Fruit fly (Drosophila melanogaster) whole organism, embryonic: Measurements from ENCODE around the gene CG13603.

Source experiments
- Antp ChIP-seq: fragments of 200-800 bp; sonication (Bioruptor generic); optimal IDR thresholded peaks from 3 replicates; lab custom pipeline; 2016; ENCODE audit warnings: missing biosample characterization, missing genetic modification characterization
- Atf3 ChIP-seq: fragments of 200-800 bp; sonication (Bioruptor generic); optimal IDR thresholded peaks from 3 replicates; lab custom pipeline; 2016; ENCODE audit warnings: missing biosample characterization, missing genetic modification characterization
- CG10366 ChIP-seq: fragments of 200-800 bp; sonication (Bioruptor generic); IDR thresholded peaks from 2 replicates; pipeline ENCODE4 v1.3.6; 2022; ENCODE audit warnings: missing biosample characterization, missing genetic modification characterization
- CG10654 ChIP-seq: fragments of 200-800 bp; sonication (Bioruptor generic); optimal IDR thresholded peaks from 2 replicates; lab custom pipeline; 2016; ENCODE audit warnings: missing biosample characterization, missing genetic modification characterization
- CG11504 ChIP-seq: fragments of 200-800 bp; sonication (Bioruptor generic); optimal IDR thresholded peaks from 3 replicates; lab custom pipeline; 2019; ENCODE audit warnings: missing biosample characterization, mild to moderate bottlenecking, missing genetic modification characterization, moderate library complexity
- CG17361 ChIP-seq: fragments of 200-800 bp; sonication (Bioruptor generic); IDR thresholded peaks from 3 replicates; pipeline ENCODE4 v1.3.6; 2022; ENCODE audit warnings: missing biosample characterization, missing genetic modification characterization
- CG18011 ChIP-seq: fragments of 200-800 bp; sonication (Bioruptor generic); optimal IDR thresholded peaks from 2 replicates; lab custom pipeline; 2017; ENCODE audit warnings: missing biosample characterization, missing genetic modification characterization, mild to moderate bottlenecking, moderate library complexity, missing genotype
- CG3163 ChIP-seq: fragments of 200-800 bp; sonication (Bioruptor generic); optimal IDR thresholded peaks from 3 replicates; lab custom pipeline; 2016; ENCODE audit warnings: missing biosample characterization, missing genetic modification characterization
- CG34224 ChIP-seq: fragments of 200-800 bp; sonication (Bioruptor generic); IDR thresholded peaks from 3 replicates; pipeline ENCODE4 v1.3.6; 2022; ENCODE audit warnings: missing biosample characterization, missing genetic modification characterization; ENCODE audit not compliant: partially characterized antibody
- CG34376 ChIP-seq: fragments of 200-800 bp; sonication (Bioruptor generic); optimal IDR thresholded peaks from 2 replicates; lab custom pipeline; 2018; ENCODE audit warnings: missing biosample characterization, mild to moderate bottlenecking, missing genetic modification characterization
- CG4282 ChIP-seq: fragments of 200-800 bp; sonication (Bioruptor generic); optimal IDR thresholded peaks from 2 replicates; lab custom pipeline; 2016; ENCODE audit warnings: missing biosample characterization, missing genetic modification characterization
- CG4707 ChIP-seq: fragments of 200-800 bp; sonication (Bioruptor generic); optimal IDR thresholded peaks from 2 replicates; lab custom pipeline; 2018; ENCODE audit warnings: missing biosample characterization, mild to moderate bottlenecking, missing genetic modification characterization, moderate library complexity
- CG4730 ChIP-seq: fragments of 200-800 bp; sonication (Bioruptor generic); IDR thresholded peaks from 2 replicates; pipeline ENCODE4 v1.3.6; 2022; ENCODE audit warnings: missing biosample characterization, missing genetic modification characterization
- CG7271 ChIP-seq: fragments of 200-800 bp; sonication (Bioruptor generic); optimal IDR thresholded peaks from 2 replicates; lab custom pipeline; 2018; ENCODE audit warnings: missing biosample characterization, mild to moderate bottlenecking, missing genetic modification characterization, moderate library complexity
- CG8290 ChIP-seq, 3 experiments: fragments of 200-800 bp; sonication (Bioruptor generic); optimal IDR thresholded peaks; 2 replicates each; lab custom pipeline; 2016 to 2019; ENCODE audit warnings: missing biosample characterization in 3 of 3, missing genetic modification characterization in 3 of 3, mild to moderate bottlenecking in 2 of 3, moderate library complexity in 1 of 3
- CG8765 ChIP-seq: fragments of 200-800 bp; sonication (Bioruptor generic); IDR thresholded peaks from 2 replicates; pipeline ENCODE4 v1.3.6; 2022; ENCODE audit warnings: missing biosample characterization, missing genetic modification characterization
- CG9215 ChIP-seq: fragments of 200-800 bp; sonication (Bioruptor generic); IDR thresholded peaks from 2 replicates; pipeline ENCODE4 v1.3.6; 2022; ENCODE audit warnings: missing biosample characterization, missing genetic modification characterization
- CG9437 ChIP-seq: fragments of 200-800 bp; sonication (Bioruptor generic); optimal IDR thresholded peaks from 2 replicates; lab custom pipeline; 2018; ENCODE audit warnings: missing biosample characterization, mild to moderate bottlenecking, missing genetic modification characterization
- CoRest ChIP-seq: fragments of 200-800 bp; sonication (Bioruptor generic); optimal IDR thresholded peaks from 3 replicates; lab custom pipeline; 2018; ENCODE audit warnings: missing biosample characterization, mild to moderate bottlenecking, missing genetic modification characterization, moderate library complexity
- CrebB ChIP-seq: fragments of 200-800 bp; sonication (Bioruptor generic); optimal IDR thresholded peaks from 3 replicates; lab custom pipeline; 2018; ENCODE audit warnings: missing biosample characterization, mild to moderate bottlenecking, missing genetic modification characterization
- Fer3 ChIP-seq: fragments of 200-800 bp; sonication (Bioruptor generic); optimal IDR thresholded peaks from 2 replicates; lab custom pipeline; 2018; ENCODE audit warnings: missing biosample characterization, mild to moderate bottlenecking, missing genetic modification characterization, moderate library complexity
- HLH54F ChIP-seq: fragments of 200-800 bp; sonication (Bioruptor generic); optimal IDR thresholded peaks from 3 replicates; lab custom pipeline; 2016; ENCODE audit warnings: missing biosample characterization, missing genetic modification characterization
- Hr78 ChIP-seq, 2 experiments: fragments of 200-800 bp in 1 of 2; fragments of >200 bp in 1 of 2; sonication (Bioruptor generic) in 1 of 2; optimal IDR thresholded peaks; 2 replicates each; lab custom pipeline; 2017 to 2019; ENCODE audit warnings: missing biosample characterization in 2 of 2, missing genetic modification characterization in 2 of 2, mild to moderate bottlenecking in 1 of 2, moderate library complexity in 1 of 2
- Kr ChIP-seq: fragments of 200-800 bp; sonication (Bioruptor generic); optimal IDR thresholded peaks from 2 replicates; lab custom pipeline; 2017; ENCODE audit warnings: missing biosample characterization, mild to moderate bottlenecking, missing genetic modification characterization
- PHDP ChIP-seq: fragments of 200-800 bp; sonication (Bioruptor generic); optimal IDR thresholded peaks from 3 replicates; lab custom pipeline; 2018; ENCODE audit warnings: missing biosample characterization, mild to moderate bottlenecking, missing genetic modification characterization, moderate library complexity
- Sry-δ ChIP-seq: fragments of 200-800 bp; sonication (Bioruptor generic); optimal IDR thresholded peaks from 2 replicates; lab custom pipeline; 2016; ENCODE audit warnings: missing biosample characterization, missing genetic modification characterization
- Stat92E ChIP-seq, 3 experiments: fragments of >200 bp in 2 of 3; fragments of 200-800 bp in 1 of 3; sonication (Bioruptor generic) in 1 of 3; optimal IDR thresholded peaks; 2 replicates each; lab custom pipeline; 2017 to 2019; ENCODE audit warnings: missing biosample characterization in 3 of 3, missing genetic modification characterization in 3 of 3, mild to moderate bottlenecking in 1 of 3, moderate library complexity in 1 of 3
- Xrp1 ChIP-seq: fragments of 200-800 bp; sonication (Bioruptor generic); IDR thresholded peaks from 2 replicates; pipeline ENCODE4 v1.3.6; 2022; ENCODE audit warnings: missing biosample characterization, missing genetic modification characterization
- aop ChIP-seq: fragments of 200-800 bp; sonication (Bioruptor generic); IDR thresholded peaks from 2 replicates; pipeline ENCODE4 v1.3.6; 2022; ENCODE audit warnings: missing biosample characterization, missing genetic modification characterization
- chif ChIP-seq, 2 experiments: fragments of 200-800 bp; sonication (Bioruptor generic); optimal IDR thresholded peaks; 3 replicates each; lab custom pipeline; 2016; ENCODE audit warnings: missing biosample characterization in 2 of 2, missing genetic modification characterization in 2 of 2
- crc ChIP-seq: fragments of 200-800 bp; sonication (Bioruptor generic); optimal IDR thresholded peaks from 2 replicates; lab custom pipeline; 2016; ENCODE audit warnings: missing biosample characterization, missing genetic modification characterization
- cwo ChIP-seq: fragments of 200-800 bp; sonication (Bioruptor generic); optimal IDR thresholded peaks from 3 replicates; lab custom pipeline; 2017; ENCODE audit warnings: missing biosample characterization, missing genetic modification characterization, mild to moderate bottlenecking, moderate library complexity, missing genetic modification reagents
- disco-r ChIP-seq: fragments of 200-800 bp; sonication (Bioruptor generic); optimal IDR thresholded peaks from 2 replicates; lab custom pipeline; 2016; ENCODE audit warnings: missing biosample characterization, missing genetic modification characterization
- fru ChIP-seq: fragments of >200 bp; optimal IDR thresholded peaks from 2 replicates; lab custom pipeline; 2017
- gcm ChIP-seq: fragments of 200-800 bp; sonication (Bioruptor generic); optimal IDR thresholded peaks from 2 replicates; lab custom pipeline; 2019; ENCODE audit warnings: missing biosample characterization, mild to moderate bottlenecking, missing genetic modification characterization, moderate library complexity
- insv ChIP-seq, 2 experiments: fragments of 200-800 bp; sonication (Bioruptor generic); optimal IDR thresholded peaks; 3 replicates each; lab custom pipeline; 2016 to 2018; ENCODE audit warnings: missing biosample characterization in 2 of 2, missing genetic modification characterization in 2 of 2
- kay ChIP-seq: fragments of 200-800 bp; sonication (Bioruptor generic); optimal IDR thresholded peaks from 2 replicates; lab custom pipeline; 2016; ENCODE audit warnings: missing biosample characterization, missing genetic modification characterization
- p53 ChIP-seq: fragments of 200-800 bp; sonication (Bioruptor generic); optimal IDR thresholded peaks from 2 replicates; lab custom pipeline; 2016; ENCODE audit warnings: missing biosample characterization, missing genetic modification characterization
- pita ChIP-seq: fragments of 200-800 bp; sonication (Bioruptor generic); optimal IDR thresholded peaks from 2 replicates; lab custom pipeline; 2017; ENCODE audit warnings: missing biosample characterization, mild to moderate bottlenecking, missing genetic modification characterization
- salm ChIP-seq: fragments of 200-800 bp; sonication (Bioruptor generic); optimal IDR thresholded peaks from 2 replicates; lab custom pipeline; 2018; ENCODE audit warnings: missing biosample characterization, mild to moderate bottlenecking, missing genetic modification characterization
- shn ChIP-seq: fragments of 200-800 bp; sonication (Bioruptor generic); optimal IDR thresholded peaks from 3 replicates; lab custom pipeline; 2016; ENCODE audit warnings: missing biosample characterization, missing genetic modification characterization
- so ChIP-seq: fragments of 200-800 bp; sonication (Bioruptor generic); IDR thresholded peaks from 3 replicates; pipeline ENCODE4 v1.3.6; 2022; ENCODE audit warnings: missing biosample characterization, missing genetic modification characterization
- tio ChIP-seq: fragments of 200-800 bp; sonication (Bioruptor generic); optimal IDR thresholded peaks from 2 replicates; lab custom pipeline; 2017; ENCODE audit warnings: missing biosample characterization, missing genetic modification characterization, inconsistent platforms
- tll ChIP-seq, 2 experiments: fragments of 200-800 bp in 1 of 2; fragments of >200 bp in 1 of 2; sonication (Bioruptor generic) in 1 of 2; optimal IDR thresholded peaks; 2 replicates each; lab custom pipeline; 2017 to 2019; ENCODE audit warnings: missing biosample characterization in 2 of 2, missing genetic modification characterization in 2 of 2, mild to moderate bottlenecking in 1 of 2, moderate library complexity in 1 of 2
- trem ChIP-seq: fragments of 200-800 bp; optimal IDR thresholded peaks from 3 replicates; lab custom pipeline; 2019; ENCODE audit warnings: missing biosample characterization, mild to moderate bottlenecking, missing genetic modification characterization, moderate library complexity
- usp ChIP-seq: fragments of >200 bp; optimal IDR thresholded peaks from 2 replicates; lab custom pipeline; 2017; ENCODE audit warnings: missing biosample characterization, missing genetic modification characterization
- zfh1 ChIP-seq: fragments of 200-800 bp; sonication (Bioruptor generic); IDR thresholded peaks from 3 replicates; pipeline ENCODE4 v1.3.6; 2022; ENCODE audit warnings: missing biosample characterization, missing genetic modification characterization

CG13603 gene

dm6 chr3R:23939921-23940839, 46.2 kb downstream of the CG13603 start (continued):
- TF ChIP-seq CG3163 (GFP tag; lab: Kevin White, UChicago): peak; percentile 34
- peak; percentile 89 for TF ChIP-seq gcm (GFP tag; lab: Kevin White, UChicago)
- peak; percentile 40 for TF ChIP-seq cwo
- TF ChIP-seq usp (GFP tag; lab: Kevin White, UChicago): no peak
- TF ChIP-seq chif (GFP tag; optimal IDR thresholded peaks at IDR 0.05; lab: Kevin White, UChicago): peak; percentile 49 to 80
- TF ChIP-seq CG4282 (GFP tag; lab: Kevin White, UChicago): no peak
- TF ChIP-seq shn (GFP tag; lab: Kevin White, UChicago): no peak
- TF ChIP-seq PHDP (tag; lab: Kevin White, UChicago): peak; percentile 85
- TF ChIP-seq tio (GFP tag; lab: Kevin White, UChicago): peak; percentile 67
- peak; percentile 62 for TF ChIP-seq CG10366 (GFP tag; lab: Robert Waterston, UW)
- no peak for TF ChIP-seq CG8765
- TF ChIP-seq salm (tag; lab: Kevin White, UChicago): peak; percentile 85
- no peak for TF ChIP-seq pita
- TF ChIP-seq crc: no peak
- peak; percentile 93 for TF ChIP-seq CrebB (tag; lab: Kevin White, UChicago)
- peak; percentile 62 for TF ChIP-seq CG7271 (tag; lab: Kevin White, UChicago)
- TF ChIP-seq p53: no peak
- TF ChIP-seq Hr78 (GFP tag; optimal IDR thresholded peaks at IDR 0.05; lab: Kevin White, UChicago): peak in 1 of 2 experiments; percentile 59
- TF ChIP-seq Fer3 (tag; lab: Kevin White, UChicago): peak; percentile 75
- TF ChIP-seq CG8290 (GFP tag; optimal IDR thresholded peaks at IDR 0.05; lab: Kevin White, UChicago): peak; percentile 51
- peak; percentile 90 to 94 for TF ChIP-seq CG8290 (tag; optimal IDR thresholded peaks at IDR 0.05; lab: Kevin White, UChicago)
- TF ChIP-seq CG11504 (tag; lab: Kevin White, UChicago): peak; percentile 77
- TF ChIP-seq Xrp1: peak; percentile 95
- peak; percentile 61; the same call in 1 of the 3 replicates for TF ChIP-seq CG17361 (GFP tag; lab: Robert Waterston, UW)
- TF ChIP-seq CG4707 (GFP tag; lab: Kevin White, UChicago): peak; percentile 87
- TF ChIP-seq so (GFP tag; lab: Robert Waterston, UW): peak; percentile 89; the same call in 2 of the 3 replicates
- TF ChIP-seq CG4730 (GFP tag; lab: Robert Waterston, UW): peak; percentile 39; the same call in 1 of the 2 replicates
- peak; percentile 39 for TF ChIP-seq Atf3 (GFP tag; lab: Kevin White, UChicago)
- TF ChIP-seq aop (GFP tag; lab: Robert Waterston, UW): no peak
- peak; percentile 87 for TF ChIP-seq zfh1
- peak; percentile 29 for TF ChIP-seq CG9437 (GFP tag; lab: Kevin White, UChicago)
- TF ChIP-seq fru: no peak
- peak; percentile 74 for TF ChIP-seq CoRest (tag; lab: Kevin White, UChicago)
- no peak for TF ChIP-seq Sry-δ (GFP tag; lab: Kevin White, UChicago)
- peak; percentile 20 for TF ChIP-seq HLH54F (GFP tag; lab: Kevin White, UChicago)
- TF ChIP-seq Antp (GFP tag; lab: Kevin White, UChicago): peak; percentile 3
- no peak for TF ChIP-seq CG9215 (GFP tag; lab: Robert Waterston, UW)
- TF ChIP-seq Kr: peak; percentile 91
- peak; percentile 59 for TF ChIP-seq kay (GFP tag; lab: Kevin White, UChicago)
- peak; percentile 72 for TF ChIP-seq CG34376 (GFP tag; lab: Kevin White, UChicago)
- TF ChIP-seq CG10654 (GFP tag; lab: Kevin White, UChicago): peak; percentile 76
- TF ChIP-seq disco-r (GFP tag; lab: Kevin White, UChicago): no peak
- peak in 1 of 2 experiments; percentile 75 for TF ChIP-seq insv (GFP tag; optimal IDR thresholded peaks at IDR 0.05; lab: Kevin White, UChicago)
- TF ChIP-seq Stat92E (GFP tag; optimal IDR thresholded peaks at IDR 0.05; lab: Kevin White, UChicago): peak in 1 of 3 experiments; percentile 1
- peak in 1 of 2 experiments; percentile 22 for TF ChIP-seq tll (GFP tag; optimal IDR thresholded peaks at IDR 0.05; lab: Kevin White, UChicago)
- peak; percentile 55 for TF ChIP-seq CG18011 (GFP tag; lab: Kevin White, UChicago)
- 0 out of 3 replicates have a peak, but pooled peaks have one; percentile 21 for TF ChIP-seq CG34224
- peak; percentile 45 for TF ChIP-seq trem (tag; lab: Kevin White, UChicago)
